Fruit fly (Drosophila melanogaster): ENCODE data around the gene CG15879.
A peak's percentile ranks its signal among the peaks of the same experiment; 100 is the strongest.

CG15879 gene

DNA sequence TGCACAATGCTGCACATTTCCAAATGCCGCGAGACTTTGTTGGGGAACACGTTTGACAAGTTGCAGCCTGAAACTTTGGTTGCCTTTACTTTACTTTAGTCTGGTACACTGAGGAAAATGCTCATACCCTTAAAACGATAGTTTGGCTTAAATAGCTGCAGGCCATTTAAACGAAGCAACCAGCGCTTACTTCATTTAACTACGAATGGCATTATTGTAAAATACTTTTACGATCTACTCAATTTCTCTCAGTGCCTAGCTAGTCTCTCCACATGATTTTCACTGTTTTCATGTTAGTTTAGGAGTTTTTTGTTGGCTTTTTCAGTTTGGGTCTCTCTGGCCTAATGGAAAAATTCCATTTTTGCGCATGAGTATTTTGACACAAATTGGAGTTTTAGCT lies 6.9 kb downstream of the CG15879 start (continued):
- TF ChIP-seq ato (GFP tag; IDR thresholded peaks at IDR 0.05; ENCODE audit: partially characterized antibody) (no peak), Dll (GFP tag; IDR thresholded peaks at IDR 0.05; ENCODE audit: partially characterized antibody) (no peak), CG11247 (GFP tag; IDR thresholded peaks at IDR 0.05) (peak; percentile 71), Oaz (GFP tag; IDR thresholded peaks at IDR 0.05) (peak; percentile 57), CG11398 (GFP tag; optimal IDR thresholded peaks at IDR 0.05) (no peak), CG18764 (GFP tag; optimal IDR thresholded peaks at IDR 0.05) (peak; percentile 78), Gug (GFP tag; IDR thresholded peaks at IDR 0.05) (peak; percentile 71), CG1792 (GFP tag; optimal IDR thresholded peaks at IDR 0.05) (peak; percentile 63), Hr51 (GFP tag; optimal IDR thresholded peaks at IDR 0.05) (peak in 1 of 2 experiments; percentile 79), CG16779 (GFP tag; IDR thresholded peaks at IDR 0.05) (peak; percentile 22; the same call in 1 of the 2 replicates), vfl (GFP tag; optimal IDR thresholded peaks at IDR 0.05) (no peak), Sin3A (optimal IDR thresholded peaks at IDR 0.05) (no peak), CG14050 (GFP tag; IDR thresholded peaks at IDR 0.05) (peak; percentile 71), Sox100B (GFP tag; optimal IDR thresholded peaks at IDR 0.05) (peak; percentile 79), cato (GFP tag; optimal IDR thresholded peaks at IDR 0.05; ENCODE audit: borderline replicate concordance) (peak; percentile 20), CG2678 (tag; optimal IDR thresholded peaks at IDR 0.05) (peak; percentile 84), ewg (GFP tag; optimal IDR thresholded peaks at IDR 0.05) (peak; percentile 63), NC2β (GFP tag; optimal IDR thresholded peaks at IDR 0.05) (peak; percentile 19), CG4854 (GFP tag; optimal IDR thresholded peaks at IDR 0.05) (peak; percentile 49), z (GFP tag; IDR thresholded peaks at IDR 0.05) (peak; percentile 29; the same call in 1 of the 3 replicates), slou (GFP tag; optimal IDR thresholded peaks at IDR 0.05) (no peak), Nf-YB (GFP tag; optimal IDR thresholded peaks at IDR 0.05) (peak; percentile 21), sens-2 (GFP tag; IDR thresholded peaks at IDR 0.05) (peak; percentile 81), CG12769 (tag; optimal IDR thresholded peaks at IDR 0.05) (peak; percentile 62), HLH3B (GFP tag; IDR thresholded peaks at IDR 0.05) (peak; percentile 88), C15 (GFP tag; IDR thresholded peaks at IDR 0.05) (peak; percentile 43; the same call in 1 of the 3 replicates), CG16863 (GFP tag; optimal IDR thresholded peaks at IDR 0.05) (peak; percentile 53), bigmax (GFP tag; optimal IDR thresholded peaks at IDR 0.05) (no peak), stc (GFP tag; IDR thresholded peaks at IDR 0.05) (peak; percentile 87), jing (GFP tag; optimal IDR thresholded peaks at IDR 0.05) (peak; percentile 53), gsb (GFP tag; IDR thresholded peaks at IDR 0.05) (peak; percentile 57), CG7928 (GFP tag; optimal IDR thresholded peaks at IDR 0.05) (no peak), dmrt99B (tag; optimal IDR thresholded peaks at IDR 0.05) (peak; percentile 90), CG17385 (GFP tag; optimal IDR thresholded peaks at IDR 0.05) (peak; percentile 70), Atf6 (GFP tag; IDR thresholded peaks at IDR 0.05) (peak; percentile 49; the same call in 1 of the 2 replicates), ash1 (GFP tag; optimal IDR thresholded peaks at IDR 0.05) (no peak), ro (GFP tag; IDR thresholded peaks at IDR 0.05) (peak; percentile 27; the same call in 1 of the 2 replicates), CG9817 (tag; optimal IDR thresholded peaks at IDR 0.05) (peak; percentile 59), Meics (GFP tag; optimal IDR thresholded peaks at IDR 0.05) (peak; percentile 44), sim (GFP tag; IDR thresholded peaks at IDR 0.05) (peak; percentile 64; the same call in 1 of the 2 replicates), wek (GFP tag; optimal IDR thresholded peaks at IDR 0.05) (no peak), knrl (GFP tag; IDR thresholded peaks at IDR 0.05; ENCODE audit: partially characterized antibody) (no peak), crp (GFP tag; optimal IDR thresholded peaks at IDR 0.05) (no peak), CG17568 (GFP tag; optimal IDR thresholded peaks at IDR 0.05) (peak; percentile 39), CG11696 (GFP tag; IDR thresholded peaks at IDR 0.05) (peak; percentile 58; the same call in 1 of the 2 replicates), CG2712 (tag; optimal IDR thresholded peaks at IDR 0.05) (peak; percentile 87), twi (tag; optimal IDR thresholded peaks at IDR 0.05) (peak; percentile 16), tin (GFP tag; optimal IDR thresholded peaks at IDR 0.05) (peak; percentile 79), lola (GFP tag; optimal IDR thresholded peaks at IDR 0.05) (peak in 1 of 3 experiments; percentile 58), zen (tag; optimal IDR thresholded peaks at IDR 0.05) (peak; percentile 29)

All from whole organism, embryonic.